Fruit fly (Drosophila melanogaster) whole organism, embryonic: ENCODE results near the gene CG14230.

ENCODE experiments used
- Bteb2 ChIP-seq: fragments of 200-800 bp; sonication (Bioruptor generic); optimal IDR thresholded peaks from 2 replicates; lab custom pipeline; 2016; ENCODE audit warnings: missing biosample characterization, missing genetic modification characterization
- CG10267 ChIP-seq: fragments of 200-800 bp; sonication (Bioruptor generic); optimal IDR thresholded peaks from 2 replicates; lab custom pipeline; 2018; ENCODE audit warnings: missing biosample characterization, mild to moderate bottlenecking, missing genetic modification characterization, moderate library complexity
- CG10565 ChIP-seq: fragments of 200-800 bp; sonication (Bioruptor generic); optimal IDR thresholded peaks from 3 replicates; lab custom pipeline; 2016; ENCODE audit warnings: missing biosample characterization, mild to moderate bottlenecking, missing genetic modification characterization
- CG10654 ChIP-seq: fragments of 200-800 bp; sonication (Bioruptor generic); optimal IDR thresholded peaks from 2 replicates; lab custom pipeline; 2016; ENCODE audit warnings: missing biosample characterization, missing genetic modification characterization
- CG11398 ChIP-seq: fragments of 200-800 bp; sonication (Bioruptor generic); optimal IDR thresholded peaks from 2 replicates; lab custom pipeline; 2016; ENCODE audit warnings: missing biosample characterization, missing genetic modification characterization
- CG13123 ChIP-seq: fragments of 200-800 bp; sonication (Bioruptor generic); optimal IDR thresholded peaks from 2 replicates; lab custom pipeline; 2016; ENCODE audit warnings: missing biosample characterization, missing genetic modification characterization
- CG13287 ChIP-seq: fragments of 200-800 bp; sonication (Bioruptor generic); IDR thresholded peaks from 2 replicates; pipeline ENCODE4 v1.3.6; 2022; ENCODE audit warnings: missing biosample characterization, missing genetic modification characterization; ENCODE audit not compliant: partially characterized antibody
- CG14667 ChIP-seq: fragments of 200-800 bp; sonication (Bioruptor generic); IDR thresholded peaks from 2 replicates; pipeline ENCODE4 v1.3.6; 2022; ENCODE audit warnings: missing biosample characterization, missing genetic modification characterization
- CG15073 ChIP-seq: fragments of 200-800 bp; sonication (Bioruptor generic); optimal IDR thresholded peaks from 2 replicates; lab custom pipeline; 2016; ENCODE audit warnings: missing biosample characterization, missing genetic modification characterization
- CG1529 ChIP-seq: fragments of 200-800 bp; sonication (Bioruptor generic); optimal IDR thresholded peaks from 3 replicates; lab custom pipeline; 2018; ENCODE audit warnings: missing biosample characterization, missing genetic modification characterization
- CG17361 ChIP-seq: fragments of 200-800 bp; sonication (Bioruptor generic); IDR thresholded peaks from 3 replicates; pipeline ENCODE4 v1.3.6; 2022; ENCODE audit warnings: missing biosample characterization, missing genetic modification characterization
- CG18476 ChIP-seq: fragments of 200-800 bp; sonication (Bioruptor generic); optimal IDR thresholded peaks from 2 replicates; lab custom pipeline; 2016; ENCODE audit warnings: missing biosample characterization, mild to moderate bottlenecking, missing genetic modification characterization
- CG31365 ChIP-seq: fragments of 200-800 bp; sonication (Bioruptor generic); optimal IDR thresholded peaks from 2 replicates; lab custom pipeline; 2018; ENCODE audit warnings: missing biosample characterization, mild to moderate bottlenecking, missing genetic modification characterization
- CG33557 ChIP-seq: fragments of 200-800 bp; sonication (Bioruptor generic); optimal IDR thresholded peaks from 2 replicates; lab custom pipeline; 2019; ENCODE audit warnings: missing biosample characterization, mild to moderate bottlenecking, missing genetic modification characterization, moderate library complexity
- CG34422 ChIP-seq: fragments of 200-800 bp; sonication (Bioruptor generic); IDR thresholded peaks from 3 replicates; pipeline ENCODE4 v1.3.6; 2022; ENCODE audit warnings: missing biosample characterization, missing genetic modification characterization
- CG4730 ChIP-seq: fragments of 200-800 bp; sonication (Bioruptor generic); IDR thresholded peaks from 2 replicates; pipeline ENCODE4 v1.3.6; 2022; ENCODE audit warnings: missing biosample characterization, missing genetic modification characterization
- CG4820 ChIP-seq: fragments of 200-800 bp; sonication (Bioruptor generic); optimal IDR thresholded peaks from 3 replicates; lab custom pipeline; 2016; ENCODE audit warnings: missing biosample characterization, missing genetic modification characterization
- CG7928 ChIP-seq: fragments of 200-800 bp; sonication (Bioruptor generic); optimal IDR thresholded peaks from 2 replicates; lab custom pipeline; 2017; ENCODE audit warnings: missing biosample characterization, mild to moderate bottlenecking, missing genetic modification characterization
- CG8089 ChIP-seq: fragments of 200-800 bp; sonication (Bioruptor generic); optimal IDR thresholded peaks from 3 replicates; lab custom pipeline; 2016; ENCODE audit warnings: missing biosample characterization, missing genetic modification characterization
- CG9932 ChIP-seq: fragments of 200-800 bp; sonication (Bioruptor generic); IDR thresholded peaks from 2 replicates; pipeline ENCODE4 v1.3.6; 2022; ENCODE audit warnings: missing biosample characterization, missing genetic modification characterization
- Dp ChIP-seq: fragments of 200-800 bp; sonication (Bioruptor generic); optimal IDR thresholded peaks from 2 replicates; lab custom pipeline; 2018; ENCODE audit warnings: missing biosample characterization, mild to moderate bottlenecking, missing genetic modification characterization, moderate library complexity
- Elba2 ChIP-seq: fragments of 200-800 bp; sonication (Bioruptor generic); optimal IDR thresholded peaks from 3 replicates; lab custom pipeline; 2016; ENCODE audit warnings: missing biosample characterization, missing genetic modification characterization
- Gsc ChIP-seq: fragments of 200-800 bp; sonication (Bioruptor generic); IDR thresholded peaks from 2 replicates; pipeline ENCODE4 v1.3.6; 2022; ENCODE audit warnings: missing biosample characterization, missing genetic modification characterization
- HHEX ChIP-seq: fragments of 200-800 bp; sonication (Bioruptor generic); optimal IDR thresholded peaks from 3 replicates; lab custom pipeline; 2017; ENCODE audit warnings: missing biosample characterization, mild to moderate bottlenecking, missing genetic modification characterization, missing genetic modification reagents
- HLH3B ChIP-seq: fragments of 200-800 bp; sonication (Bioruptor generic); IDR thresholded peaks from 2 replicates; pipeline ENCODE4 v1.3.6; 2022; ENCODE audit warnings: missing biosample characterization, missing genetic modification characterization
- HLH4C ChIP-seq: fragments of 200-800 bp; sonication (Bioruptor generic); IDR thresholded peaks from 3 replicates; pipeline ENCODE4 v1.3.6; 2022; ENCODE audit warnings: missing biosample characterization, missing genetic modification characterization; ENCODE audit not compliant: partially characterized antibody
- Hr51 ChIP-seq, 2 experiments: fragments of 200-800 bp; sonication (Bioruptor generic); optimal IDR thresholded peaks; 2 replicates in 1 of 2; 3 replicates in 1 of 2; lab custom pipeline; 2016 to 2018; ENCODE audit warnings: missing biosample characterization in 2 of 2, missing genetic modification characterization in 2 of 2, mild to moderate bottlenecking in 1 of 2, moderate library complexity in 1 of 2
- Kr ChIP-seq: fragments of 200-800 bp; sonication (Bioruptor generic); optimal IDR thresholded peaks from 2 replicates; lab custom pipeline; 2017; ENCODE audit warnings: missing biosample characterization, mild to moderate bottlenecking, missing genetic modification characterization
- MTF-1 ChIP-seq: fragments of 200-800 bp; sonication (Bioruptor generic); optimal IDR thresholded peaks from 2 replicates; lab custom pipeline; 2018; ENCODE audit warnings: missing biosample characterization, mild to moderate bottlenecking, missing genetic modification characterization, borderline replicate concordance
- NC2α ChIP-seq: fragments of 200-800 bp; sonication (Bioruptor generic); optimal IDR thresholded peaks from 2 replicates; lab custom pipeline; 2016; ENCODE audit warnings: missing biosample characterization, missing genetic modification characterization
- Opbp ChIP-seq: fragments of 200-800 bp; sonication (Bioruptor generic); IDR thresholded peaks from 3 replicates; pipeline ENCODE4 v1.3.6; 2022; ENCODE audit warnings: missing biosample characterization, missing genetic modification characterization; ENCODE audit not compliant: partially characterized antibody
- dimm ChIP-seq: fragments of 200-800 bp; sonication (Bioruptor generic); IDR thresholded peaks from 2 replicates; pipeline ENCODE4 v1.3.6; 2022; ENCODE audit warnings: missing biosample characterization, missing genetic modification characterization
- dm ChIP-seq: fragments of 200-800 bp; sonication (Bioruptor generic); optimal IDR thresholded peaks from 3 replicates; lab custom pipeline; 2016; ENCODE audit warnings: missing biosample characterization, missing genetic modification characterization
- eyg ChIP-seq: fragments of 200-800 bp; sonication (Bioruptor generic); optimal IDR thresholded peaks from 3 replicates; lab custom pipeline; 2016; ENCODE audit warnings: missing biosample characterization, missing genetic modification characterization
- gsb ChIP-seq: fragments of 200-800 bp; sonication (Bioruptor generic); IDR thresholded peaks from 2 replicates; pipeline ENCODE4 v1.3.6; 2022; ENCODE audit warnings: missing biosample characterization, missing genetic modification characterization
- hbn ChIP-seq: fragments of 200-800 bp; sonication (Bioruptor generic); IDR thresholded peaks from 2 replicates; pipeline ENCODE4 v1.3.6; 2022; ENCODE audit warnings: missing biosample characterization, missing genetic modification characterization; ENCODE audit not compliant: partially characterized antibody
- her ChIP-seq: fragments of 200-800 bp; sonication (Bioruptor generic); optimal IDR thresholded peaks from 2 replicates; lab custom pipeline; 2016; ENCODE audit warnings: missing biosample characterization, missing genetic modification characterization
- jigr1 ChIP-seq: fragments of 200-800 bp; sonication (Bioruptor generic); IDR thresholded peaks from 3 replicates; pipeline ENCODE4 v1.3.6; 2022; ENCODE audit warnings: missing biosample characterization, missing genetic modification characterization
- jumu ChIP-seq: fragments of 200-800 bp; sonication (Bioruptor generic); optimal IDR thresholded peaks from 3 replicates; lab custom pipeline; 2016; ENCODE audit warnings: missing biosample characterization, missing genetic modification characterization
- mam ChIP-seq: fragments of 200-800 bp; sonication (Bioruptor generic); optimal IDR thresholded peaks from 3 replicates; lab custom pipeline; 2016; ENCODE audit warnings: missing biosample characterization, missing genetic modification characterization
- prd ChIP-seq, 3 experiments: fragments of >200 bp in 2 of 3; fragments of 200-800 bp in 1 of 3; sonication (Bioruptor generic) in 1 of 3; optimal IDR thresholded peaks in 2 of 3; IDR thresholded peaks in 1 of 3; 2 replicates in 2 of 3; 3 replicates in 1 of 3; pipeline versions ENCODE4 v1.3.6 to Lab custom; 2017 to 2022; ENCODE audit warnings: missing biosample characterization in 1 of 3, missing genetic modification characterization in 1 of 3
- psq ChIP-seq: fragments of 200-800 bp; sonication (Bioruptor generic); optimal IDR thresholded peaks from 2 replicates; lab custom pipeline; 2017; ENCODE audit warnings: missing biosample characterization, missing genetic modification characterization
- pum ChIP-seq: fragments of 200-800 bp; sonication (Bioruptor generic); optimal IDR thresholded peaks from 2 replicates; lab custom pipeline; 2016; ENCODE audit warnings: missing biosample characterization, missing genetic modification characterization
- row ChIP-seq: fragments of 200-800 bp; sonication (Bioruptor generic); IDR thresholded peaks from 3 replicates; pipeline ENCODE4 v1.3.6; 2022; ENCODE audit warnings: missing biosample characterization, missing genetic modification characterization
- schlank ChIP-seq: fragments of 200-800 bp; sonication (Bioruptor generic); optimal IDR thresholded peaks from 2 replicates; lab custom pipeline; 2018; ENCODE audit warnings: missing biosample characterization, mild to moderate bottlenecking, missing genetic modification characterization
- stwl ChIP-seq: fragments of 200-800 bp; sonication (Bioruptor generic); optimal IDR thresholded peaks from 3 replicates; lab custom pipeline; 2018; ENCODE audit warnings: missing biosample characterization, mild to moderate bottlenecking, missing genetic modification characterization, moderate library complexity
- tap ChIP-seq: fragments of 200-800 bp; optimal IDR thresholded peaks from 3 replicates; lab custom pipeline; 2019; ENCODE audit warnings: missing biosample characterization, mild to moderate bottlenecking, missing genetic modification characterization, moderate library complexity
- tin ChIP-seq: fragments of 200-800 bp; sonication (Bioruptor generic); optimal IDR thresholded peaks from 3 replicates; lab custom pipeline; 2016; ENCODE audit warnings: missing biosample characterization, missing genetic modification characterization
- tio ChIP-seq: fragments of 200-800 bp; sonication (Bioruptor generic); optimal IDR thresholded peaks from 2 replicates; lab custom pipeline; 2017; ENCODE audit warnings: missing biosample characterization, missing genetic modification characterization, inconsistent platforms
- zfh2 ChIP-seq: fragments of 200-800 bp; sonication (Bioruptor generic); optimal IDR thresholded peaks from 2 replicates; lab custom pipeline; 2016; ENCODE audit warnings: missing biosample characterization, missing genetic modification characterization

CG14230 gene

DNA sequence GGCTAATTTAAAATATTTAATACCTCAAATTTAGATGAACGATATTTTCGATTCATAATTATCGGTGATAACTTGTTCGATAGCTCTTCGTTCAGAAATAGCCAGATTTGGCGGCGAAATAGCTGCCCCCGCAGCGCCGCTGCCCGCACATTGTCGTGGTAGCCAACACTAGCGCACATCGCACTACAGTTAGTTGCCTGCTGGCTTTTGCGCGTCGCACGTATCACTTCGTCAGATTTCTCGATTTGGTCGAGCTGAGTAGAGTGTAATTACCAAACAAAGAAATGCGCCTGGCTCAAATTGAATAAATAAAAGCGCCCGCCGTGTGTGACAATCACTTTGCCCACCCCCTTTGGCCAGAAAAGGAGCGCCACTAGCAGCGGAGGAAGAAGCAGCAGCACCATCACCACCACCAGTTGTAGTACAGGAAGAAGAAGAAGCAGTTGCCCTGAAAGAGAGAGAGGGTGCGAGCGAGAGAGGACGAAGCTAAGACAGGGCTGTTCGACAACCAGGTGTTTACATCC is 46.7 kb downstream of the CG14230 start, which contains the start of gene Abcd3 (continued):
- TF ChIP-seq CG33557 (GFP tag; lab: Kevin White, UChicago) (peak; percentile 58), CG8089 (peak; percentile 31), CG17361 (GFP tag; lab: Robert Waterston, UW) (0 out of 3 replicates have a peak, but pooled peaks have one; percentile 36), CG10565 (GFP tag; lab: Kevin White, UChicago) (no peak), jumu (peak; percentile 30), Elba2 (GFP tag; lab: Kevin White, UChicago) (no peak), eyg (peak; percentile 3), dm (peak; percentile 76), dimm (GFP tag; lab: Robert Waterston, UW) (no peak), HLH4C (GFP tag; lab: Robert Waterston, UW) (peak; percentile 75), CG13123 (GFP tag; lab: Kevin White, UChicago) (no peak), CG34422 (peak; percentile 70), row (peak; percentile 73; the same call in 2 of the 3 replicates), CG15073 (GFP tag; lab: Kevin White, UChicago) (no peak), Hr51 (GFP tag; optimal IDR thresholded peaks at IDR 0.05; lab: Kevin White, UChicago) (peak in 1 of 2 experiments; percentile 13), tio (GFP tag; lab: Kevin White, UChicago) (no peak), HHEX (GFP tag; lab: Kevin White, UChicago) (peak; percentile 28), Kr (no peak), CG4820 (GFP tag; lab: Kevin White, UChicago) (no peak), Opbp (GFP tag; lab: Robert Waterston, UW) (peak; percentile 78), psq (GFP tag; lab: Kevin White, UChicago) (no peak), CG13287 (GFP tag; lab: Robert Waterston, UW) (peak; percentile 78), pum (GFP tag; lab: Kevin White, UChicago) (no peak), hbn (peak; percentile 51), NC2α (no peak), gsb (GFP tag; lab: Robert Waterston, UW) (no peak), CG18476 (GFP tag; lab: Kevin White, UChicago) (no peak), her (GFP tag; lab: Kevin White, UChicago) (peak; percentile 55), stwl (tag; lab: Kevin White, UChicago) (peak; percentile 20), CG31365 (tag; lab: Kevin White, UChicago) (peak; percentile 23), schlank (peak; percentile 50), CG7928 (GFP tag; lab: Kevin White, UChicago) (peak; percentile 23), tin (GFP tag; lab: Kevin White, UChicago) (no peak), mam (no peak), Gsc (GFP tag; lab: Robert Waterston, UW) (no peak), CG14667 (GFP tag; lab: Robert Waterston, UW) (no peak), prd (optimal IDR thresholded peaks at IDR 0.05; lab: Kevin White, UChicago) (no peak), prd (GFP tag; IDR thresholded peaks at IDR 0.05; lab: Robert Waterston, UW) (no peak), CG9932 (GFP tag; lab: Robert Waterston, UW) (peak; percentile 60), Dp (peak; percentile 46), CG10654 (peak; percentile 9), MTF-1 (GFP tag; lab: Kevin White, UChicago) (peak; percentile 37), CG10267 (tag; lab: Kevin White, UChicago) (peak; percentile 83), jigr1 (GFP tag; lab: Robert Waterston, UW) (no peak), tap (tag; lab: Kevin White, UChicago) (no peak), CG11398 (GFP tag; lab: Kevin White, UChicago) (no peak), zfh2 (GFP tag; lab: Kevin White, UChicago) (no peak), Bteb2 (no peak), CG1529 (GFP tag; lab: Kevin White, UChicago) (no peak), CG4730 (no peak), HLH3B (GFP tag; lab: Robert Waterston, UW) (no peak; the same call in 1 of the 2 replicates)
